1 fruit fly cellular context compared by ENCODE assay signal in the genomic region with DNA sequence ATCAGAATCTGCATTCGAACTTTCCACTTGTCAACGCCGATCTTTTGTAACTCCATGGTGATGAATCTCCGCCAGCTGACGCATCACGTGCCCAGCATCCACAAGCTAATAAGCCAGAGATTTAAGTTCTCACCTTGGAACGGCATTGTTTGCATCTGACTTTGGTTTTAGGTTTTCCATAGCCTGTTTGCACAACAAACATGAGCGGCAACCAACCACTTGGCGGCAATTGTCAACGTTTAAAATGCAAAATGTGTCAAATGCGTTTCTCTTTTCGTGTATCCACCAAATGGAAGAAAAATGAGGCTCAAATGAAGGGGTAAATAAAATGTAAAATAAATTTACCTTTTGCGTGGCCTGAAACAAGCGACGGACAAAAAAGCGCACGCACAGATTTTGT.
A peak's percentile ranks its signal among the peaks of the same experiment; 100 is the strongest.
TF ChIP-seq lines count a peak whose summit lies in the region.

No protein-coding gene starts in this region.

TF ChIP-seq in whole organism, embryonic, 481 proteins besides CTCF, POLR2A, EP300 and RAD21 (continued from another document):
- TF ChIP-seq zen (tag; optimal IDR thresholded peaks at IDR 0.05; lab: Kevin White, UChicago) (no peak), gfzf (GFP tag; optimal IDR thresholded peaks at IDR 0.05; lab: Kevin White, UChicago) (no peak), Abd-B (GFP tag; optimal IDR thresholded peaks at IDR 0.05; lab: Kevin White, UChicago) (no peak), peb (GFP tag; IDR thresholded peaks at IDR 0.05; lab: Robert Waterston, UW) (no peak), CG10462 (GFP tag; optimal IDR thresholded peaks at IDR 0.05; lab: Kevin White, UChicago) (no peak), inv (GFP tag; IDR thresholded peaks at IDR 0.05; lab: Robert Waterston, UW; ENCODE audit: partially characterized antibody) (no peak), CG2678 (tag; optimal IDR thresholded peaks at IDR 0.05; lab: Kevin White, UChicago) (peak; percentile 8), Pdp1 (GFP tag; optimal IDR thresholded peaks at IDR 0.05; lab: Kevin White, UChicago) (no peak), dimm (GFP tag; IDR thresholded peaks at IDR 0.05; lab: Robert Waterston, UW) (no peak), Adf1 (GFP tag; IDR thresholded peaks at IDR 0.05; lab: Robert Waterston, UW) (no peak), CG12104 (GFP tag; optimal IDR thresholded peaks at IDR 0.05; lab: Kevin White, UChicago) (no peak), CG2202 (tag; optimal IDR thresholded peaks at IDR 0.05; lab: Kevin White, UChicago) (no peak), sug (tag; optimal IDR thresholded peaks at IDR 0.05; lab: Kevin White, UChicago) (no peak), ab (GFP tag; optimal IDR thresholded peaks at IDR 0.05; lab: Kevin White, UChicago) (no peak), CG10959 (GFP tag; IDR thresholded peaks at IDR 0.05; lab: Robert Waterston, UW) (no peak), luna (GFP tag; optimal IDR thresholded peaks at IDR 0.05; lab: Kevin White, UChicago) (no peak), ERR (GFP tag; optimal IDR thresholded peaks at IDR 0.05; lab: Kevin White, UChicago) (no peak), HLH3B (GFP tag; IDR thresholded peaks at IDR 0.05; lab: Robert Waterston, UW) (no peak), Optix (GFP tag; IDR thresholded peaks at IDR 0.05; lab: Robert Waterston, UW) (no peak), zfh1 (GFP tag; IDR thresholded peaks at IDR 0.05; lab: Robert Waterston, UW) (no peak), CG17328 (GFP tag; IDR thresholded peaks at IDR 0.05; lab: Robert Waterston, UW) (no peak), CG1603 (tag; optimal IDR thresholded peaks at IDR 0.05; lab: Kevin White, UChicago) (peak; percentile 3), CG31365 (tag; optimal IDR thresholded peaks at IDR 0.05; lab: Kevin White, UChicago) (no peak), sens (GFP tag; lab: Kevin White, UChicago) (peak; percentile 61), stc (GFP tag; IDR thresholded peaks at IDR 0.05; lab: Robert Waterston, UW) (no peak), corto (GFP tag; optimal IDR thresholded peaks at IDR 0.05; lab: Kevin White, UChicago) (no peak), ATbp (GFP tag; optimal IDR thresholded peaks at IDR 0.05; lab: Kevin White, UChicago) (peak; percentile 18), shn (GFP tag; optimal IDR thresholded peaks at IDR 0.05; lab: Kevin White, UChicago) (no peak), gsb-n (tag; optimal IDR thresholded peaks at IDR 0.05; lab: Kevin White, UChicago) (no peak), CG13624 (GFP tag; optimal IDR thresholded peaks at IDR 0.05; lab: Kevin White, UChicago) (no peak), ci (GFP tag; IDR thresholded peaks at IDR 0.05; lab: Robert Waterston, UW) (0 out of 3 replicates have a peak, but pooled peaks have one; percentile 8), CG31388 (GFP tag; optimal IDR thresholded peaks at IDR 0.05; lab: Kevin White, UChicago) (no peak), abd-A (tag; optimal IDR thresholded peaks at IDR 0.05; lab: Kevin White, UChicago) (no peak), ham (GFP tag; IDR thresholded peaks at IDR 0.05; lab: Robert Waterston, UW) (no peak), knrl (GFP tag; IDR thresholded peaks at IDR 0.05; lab: Robert Waterston, UW; ENCODE audit: partially characterized antibody) (no peak), ranshi (GFP tag; IDR thresholded peaks at IDR 0.05; lab: Robert Waterston, UW) (no peak), jing (GFP tag; optimal IDR thresholded peaks at IDR 0.05; lab: Kevin White, UChicago) (no peak), CG30020 (tag; optimal IDR thresholded peaks at IDR 0.05; lab: Kevin White, UChicago) (no peak), CG15011 (GFP tag; optimal IDR thresholded peaks at IDR 0.05; lab: Kevin White, UChicago) (no peak), vvl (GFP tag; IDR thresholded peaks at IDR 0.05; lab: Robert Waterston, UW) (peak; percentile 11; the same call in 1 of the 2 replicates)
